Fruit fly (Drosophila melanogaster) whole organism, embryonic: Measurements from ENCODE around the gene CG31029.

Experiments
- Atf6 ChIP-seq: fragments of 200-800 bp; sonication (Bioruptor generic); IDR thresholded peaks from 2 replicates; pipeline ENCODE4 v1.3.6; 2022; ENCODE audit warnings: missing biosample characterization, missing genetic modification characterization
- CG10209 ChIP-seq: fragments of 200-800 bp; sonication (Bioruptor generic); optimal IDR thresholded peaks from 3 replicates; lab custom pipeline; 2017; ENCODE audit warnings: missing biosample characterization, mild to moderate bottlenecking, missing genetic modification characterization, missing genetic modification reagents
- CG11085 ChIP-seq: fragments of 200-800 bp; sonication (Bioruptor generic); IDR thresholded peaks from 2 replicates; pipeline ENCODE4 v1.3.6; 2022; ENCODE audit warnings: missing biosample characterization, missing genetic modification characterization
- CG11398 ChIP-seq: fragments of 200-800 bp; sonication (Bioruptor generic); optimal IDR thresholded peaks from 2 replicates; lab custom pipeline; 2016; ENCODE audit warnings: missing biosample characterization, missing genetic modification characterization
- CG12104 ChIP-seq: fragments of 200-800 bp; sonication (Bioruptor generic); optimal IDR thresholded peaks from 3 replicates; lab custom pipeline; 2016; ENCODE audit warnings: missing biosample characterization, missing genetic modification characterization
- CG12299 ChIP-seq: fragments of 200-800 bp; sonication (Bioruptor generic); optimal IDR thresholded peaks from 2 replicates; lab custom pipeline; 2018; ENCODE audit warnings: missing biosample characterization, mild to moderate bottlenecking, missing genetic modification characterization
- CG13296 ChIP-seq: fragments of 200-800 bp; sonication (Bioruptor generic); optimal IDR thresholded peaks from 3 replicates; lab custom pipeline; 2018; ENCODE audit warnings: missing biosample characterization, mild to moderate bottlenecking, missing genetic modification characterization
- CG15011 ChIP-seq: fragments of 200-800 bp; sonication (Bioruptor generic); optimal IDR thresholded peaks from 3 replicates; lab custom pipeline; 2018; ENCODE audit warnings: missing biosample characterization, mild to moderate bottlenecking, missing genetic modification characterization
- CG15514 ChIP-seq: fragments of 200-800 bp; sonication (Bioruptor generic); optimal IDR thresholded peaks from 3 replicates; lab custom pipeline; 2017; ENCODE audit warnings: missing biosample characterization, missing genetic modification characterization, mild to moderate bottlenecking, moderate library complexity, missing genetic modification reagents
- CG15601 ChIP-seq: fragments of 200-800 bp; sonication (Bioruptor generic); optimal IDR thresholded peaks from 3 replicates; lab custom pipeline; 2019; ENCODE audit warnings: missing biosample characterization, mild to moderate bottlenecking, missing genetic modification characterization, moderate library complexity
- CG17186 ChIP-seq: fragments of 200-800 bp; sonication (Bioruptor generic); optimal IDR thresholded peaks from 3 replicates; lab custom pipeline; 2017; ENCODE audit warnings: missing biosample characterization, missing genetic modification reagents, missing genetic modification characterization
- CG17612 ChIP-seq: fragments of 200-800 bp; sonication (Bioruptor generic); IDR thresholded peaks from 2 replicates; pipeline ENCODE4 v1.3.6; 2022; ENCODE audit warnings: missing biosample characterization, missing genetic modification characterization
- CG18011 ChIP-seq: fragments of 200-800 bp; sonication (Bioruptor generic); optimal IDR thresholded peaks from 2 replicates; lab custom pipeline; 2017; ENCODE audit warnings: missing biosample characterization, missing genetic modification characterization, mild to moderate bottlenecking, moderate library complexity, missing genotype
- CG2712 ChIP-seq: fragments of 200-800 bp; optimal IDR thresholded peaks from 3 replicates; lab custom pipeline; 2019; ENCODE audit warnings: missing biosample characterization, mild to moderate bottlenecking, missing genetic modification characterization, moderate library complexity
- CG2875 ChIP-seq: fragments of 200-800 bp; sonication (Bioruptor generic); optimal IDR thresholded peaks from 2 replicates; lab custom pipeline; 2017; ENCODE audit warnings: missing biosample characterization, mild to moderate bottlenecking, missing genetic modification characterization, missing genetic modification reagents
- CG33557 ChIP-seq: fragments of 200-800 bp; sonication (Bioruptor generic); optimal IDR thresholded peaks from 2 replicates; lab custom pipeline; 2019; ENCODE audit warnings: missing biosample characterization, mild to moderate bottlenecking, missing genetic modification characterization, moderate library complexity
- CG43689 ChIP-seq: fragments of 200-800 bp; sonication (Bioruptor generic); IDR thresholded peaks from 2 replicates; pipeline ENCODE4 v1.3.6; 2022; ENCODE audit warnings: missing biosample characterization, missing genetic modification characterization
- CG9437 ChIP-seq: fragments of 200-800 bp; sonication (Bioruptor generic); optimal IDR thresholded peaks from 2 replicates; lab custom pipeline; 2018; ENCODE audit warnings: missing biosample characterization, mild to moderate bottlenecking, missing genetic modification characterization
- CoRest ChIP-seq: fragments of 200-800 bp; sonication (Bioruptor generic); optimal IDR thresholded peaks from 3 replicates; lab custom pipeline; 2018; ENCODE audit warnings: missing biosample characterization, mild to moderate bottlenecking, missing genetic modification characterization, moderate library complexity
- D ChIP-seq, 2 experiments: fragments of 200-800 bp in 1 of 2; fragments of >200 bp in 1 of 2; sonication (Bioruptor generic) in 1 of 2; optimal IDR thresholded peaks; 2 replicates in 1 of 2; 3 replicates in 1 of 2; lab custom pipeline; 2017; ENCODE audit warnings: mild to moderate bottlenecking in 1 of 2, missing biosample characterization in 1 of 2, missing genetic modification characterization in 1 of 2, missing genetic modification reagents in 1 of 2
- GATAe ChIP-seq: fragments of 200-800 bp; sonication (Bioruptor generic); conservative IDR thresholded peaks from 2 replicates; pipeline ENCODE4 v1.3.6; 2022; ENCODE audit warnings: missing biosample characterization, missing genetic modification characterization
- Hey ChIP-seq: fragments of 200-800 bp; sonication (Bioruptor generic); optimal IDR thresholded peaks from 3 replicates; lab custom pipeline; 2018; ENCODE audit warnings: missing biosample characterization, mild to moderate bottlenecking, missing genetic modification characterization
- Hr3 ChIP-seq: fragments of 200-800 bp; sonication (Bioruptor generic); optimal IDR thresholded peaks from 3 replicates; lab custom pipeline; 2016; ENCODE audit warnings: missing biosample characterization, missing genetic modification characterization
- Hsf ChIP-seq: fragments of 200-800 bp; sonication (Bioruptor generic); optimal IDR thresholded peaks from 3 replicates; lab custom pipeline; 2016; ENCODE audit warnings: missing biosample characterization, missing genetic modification characterization
- Lim3 ChIP-seq: fragments of 200-800 bp; sonication (Bioruptor generic); IDR thresholded peaks from 2 replicates; pipeline ENCODE4 v1.3.6; 2022; ENCODE audit warnings: missing biosample characterization, missing genetic modification characterization
- MBD-R2 ChIP-seq: fragments of 200-800 bp; sonication (Bioruptor generic); IDR thresholded peaks from 2 replicates; pipeline ENCODE4 v1.3.6; 2022; ENCODE audit warnings: missing biosample characterization, missing genetic modification characterization
- MESR4 ChIP-seq: fragments of 200-800 bp; sonication (Bioruptor generic); optimal IDR thresholded peaks from 2 replicates; lab custom pipeline; 2018; ENCODE audit warnings: missing biosample characterization, mild to moderate bottlenecking, missing genetic modification characterization, moderate library complexity
- Mes4 ChIP-seq: fragments of 200-800 bp; sonication (Bioruptor generic); optimal IDR thresholded peaks from 2 replicates; lab custom pipeline; 2016; ENCODE audit warnings: missing biosample characterization, missing genetic modification characterization
- Trl ChIP-seq, 3 experiments: fragments of >200 bp in 2 of 3; fragments of 200-800 bp in 1 of 3; sonication (Bioruptor generic) in 1 of 3; optimal IDR thresholded peaks; 2 replicates in 1 of 3; 3 replicates in 2 of 3; lab custom pipeline; 2016 to 2017; ENCODE audit warnings: missing biosample characterization in 1 of 3, missing genetic modification characterization in 1 of 3
- Xbp1 ChIP-seq: fragments of 200-800 bp; sonication (Bioruptor generic); optimal IDR thresholded peaks from 3 replicates; lab custom pipeline; 2016; ENCODE audit warnings: missing biosample characterization, mild to moderate bottlenecking, missing genetic modification characterization
- YL-1 ChIP-seq: fragments of 200-800 bp; sonication (Bioruptor generic); optimal IDR thresholded peaks from 3 replicates; lab custom pipeline; 2017; ENCODE audit warnings: missing biosample characterization, mild to moderate bottlenecking, missing genetic modification characterization
- abd-A ChIP-seq: fragments of 200-800 bp; sonication (Bioruptor generic); optimal IDR thresholded peaks from 3 replicates; lab custom pipeline; 2019; ENCODE audit warnings: missing biosample characterization, mild to moderate bottlenecking, missing genetic modification characterization, moderate library complexity
- bcd ChIP-seq: fragments of 200-800 bp; sonication (Bioruptor generic); optimal IDR thresholded peaks from 2 replicates; lab custom pipeline; 2017; ENCODE audit warnings: missing biosample characterization, mild to moderate bottlenecking, missing genetic modification characterization
- chif ChIP-seq, 2 experiments: fragments of 200-800 bp; sonication (Bioruptor generic); optimal IDR thresholded peaks; 3 replicates each; lab custom pipeline; 2016; ENCODE audit warnings: missing biosample characterization in 2 of 2, missing genetic modification characterization in 2 of 2
- ci ChIP-seq: fragments of 200-800 bp; sonication (Bioruptor generic); IDR thresholded peaks from 3 replicates; pipeline ENCODE4 v1.3.6; 2022; ENCODE audit warnings: missing biosample characterization, missing genetic modification characterization
- cwo ChIP-seq: fragments of 200-800 bp; sonication (Bioruptor generic); optimal IDR thresholded peaks from 3 replicates; lab custom pipeline; 2017; ENCODE audit warnings: missing biosample characterization, missing genetic modification characterization, mild to moderate bottlenecking, moderate library complexity, missing genetic modification reagents
- da ChIP-seq: fragments of 200-800 bp; sonication (Bioruptor generic); optimal IDR thresholded peaks from 2 replicates; lab custom pipeline; 2016; ENCODE audit warnings: missing biosample characterization, missing genetic modification characterization
- dm ChIP-seq: fragments of 200-800 bp; sonication (Bioruptor generic); optimal IDR thresholded peaks from 3 replicates; lab custom pipeline; 2016; ENCODE audit warnings: missing biosample characterization, missing genetic modification characterization
- ftz-f1 ChIP-seq: fragments of 200-800 bp; sonication (Bioruptor generic); optimal IDR thresholded peaks from 2 replicates; lab custom pipeline; 2016; ENCODE audit warnings: missing biosample characterization, missing genetic modification characterization
- gcm2 ChIP-seq: fragments of 200-800 bp; sonication (Bioruptor generic); optimal IDR thresholded peaks from 2 replicates; lab custom pipeline; 2016; ENCODE audit warnings: missing biosample characterization, missing genetic modification characterization
- gro ChIP-seq: fragments of 200-800 bp; sonication (Bioruptor generic); optimal IDR thresholded peaks from 2 replicates; lab custom pipeline; 2016; ENCODE audit warnings: missing biosample characterization, missing genetic modification characterization
- lbe ChIP-seq: fragments of 200-800 bp; sonication (Bioruptor generic); optimal IDR thresholded peaks from 2 replicates; lab custom pipeline; 2016; ENCODE audit warnings: missing biosample characterization, mild to moderate bottlenecking, missing genetic modification characterization
- org-1 ChIP-seq: fragments of 200-800 bp; sonication (Bioruptor generic); optimal IDR thresholded peaks from 2 replicates; lab custom pipeline; 2017; ENCODE audit warnings: missing biosample characterization, missing genetic modification characterization
- pb ChIP-seq: fragments of 200-800 bp; sonication (Bioruptor generic); optimal IDR thresholded peaks from 3 replicates; lab custom pipeline; 2016; ENCODE audit warnings: missing biosample characterization, missing genetic modification characterization
- prd ChIP-seq, 3 experiments: fragments of >200 bp in 2 of 3; fragments of 200-800 bp in 1 of 3; sonication (Bioruptor generic) in 1 of 3; optimal IDR thresholded peaks in 2 of 3; IDR thresholded peaks in 1 of 3; 2 replicates in 2 of 3; 3 replicates in 1 of 3; pipeline versions ENCODE4 v1.3.6 to Lab custom; 2017 to 2022; ENCODE audit warnings: missing biosample characterization in 1 of 3, missing genetic modification characterization in 1 of 3
- sens-2 ChIP-seq: fragments of 200-800 bp; sonication (Bioruptor generic); IDR thresholded peaks from 2 replicates; pipeline ENCODE4 v1.3.6; 2022; ENCODE audit warnings: missing biosample characterization, missing genetic modification characterization
- tll ChIP-seq, 2 experiments: fragments of 200-800 bp in 1 of 2; fragments of >200 bp in 1 of 2; sonication (Bioruptor generic) in 1 of 2; optimal IDR thresholded peaks; 2 replicates each; lab custom pipeline; 2017 to 2019; ENCODE audit warnings: missing biosample characterization in 2 of 2, missing genetic modification characterization in 2 of 2, mild to moderate bottlenecking in 1 of 2, moderate library complexity in 1 of 2

Gene CG31029

dm6 chr3R:30134063-30135047 lies 2.2 kb upstream of the CG31029 start, which contains the start of gene Tpi (continued):
- TF ChIP-seq Atf6 (GFP tag; lab: Robert Waterston, UW) (peak; percentile 57), D (optimal IDR thresholded peaks at IDR 0.05; lab: Kevin White, UChicago) (no peak), D (GFP tag; optimal IDR thresholded peaks at IDR 0.05; lab: Kevin White, UChicago) (no peak), Hey (tag; lab: Kevin White, UChicago) (no peak), YL-1 (GFP tag; lab: Kevin White, UChicago) (peak; percentile 50), gro (no peak), ci (peak; percentile 72; the same call in 2 of the 3 replicates), pb (no peak), CG33557 (GFP tag; lab: Kevin White, UChicago) (no peak), sens-2 (GFP tag; lab: Robert Waterston, UW) (no peak), GATAe (no peak), CG9437 (GFP tag; lab: Kevin White, UChicago) (peak; percentile 5), prd (optimal IDR thresholded peaks at IDR 0.05; lab: Kevin White, UChicago) (no peak), prd (GFP tag; IDR thresholded peaks at IDR 0.05; lab: Robert Waterston, UW) (no peak), MESR4 (GFP tag; lab: Kevin White, UChicago) (peak; percentile 43), org-1 (peak; percentile 2), CG17612 (GFP tag; lab: Robert Waterston, UW) (no peak), da (no peak), CG18011 (GFP tag; lab: Kevin White, UChicago) (peak; percentile 19), CG12299 (tag; lab: Kevin White, UChicago) (no peak), gcm2 (GFP tag; lab: Kevin White, UChicago) (no peak), CG15601 (tag; lab: Kevin White, UChicago) (no peak), Hr3 (no peak), chif (GFP tag; optimal IDR thresholded peaks at IDR 0.05; lab: Kevin White, UChicago) (no peak), CG12104 (no peak), CG10209 (peak; percentile 29), ftz-f1 (GFP tag; lab: Kevin White, UChicago) (peak; percentile 84), CG2712 (no peak), bcd (no peak), CG11085 (GFP tag; lab: Robert Waterston, UW) (no peak), cwo (GFP tag; lab: Kevin White, UChicago) (no peak), CG15011 (GFP tag; lab: Kevin White, UChicago) (no peak), lbe (GFP tag; lab: Kevin White, UChicago) (no peak), abd-A (no peak), CG43689 (GFP tag; lab: Robert Waterston, UW) (no peak), CG2875 (GFP tag; lab: Kevin White, UChicago) (no peak), Mes4 (GFP tag; lab: Kevin White, UChicago) (no peak), Hsf (GFP tag; lab: Kevin White, UChicago) (peak; percentile 41), MBD-R2 (peak; percentile 31; the same call in 1 of the 2 replicates), CG15514 (GFP tag; lab: Kevin White, UChicago) (peak; percentile 76), Trl (optimal IDR thresholded peaks at IDR 0.05; lab: Kevin White, UChicago) (no peak), Trl (GFP tag; optimal IDR thresholded peaks at IDR 0.05; lab: Kevin White, UChicago) (no peak), CoRest (tag; lab: Kevin White, UChicago) (peak; percentile 13), CG17186 (GFP tag; lab: Kevin White, UChicago) (no peak), dm (GFP tag; lab: Kevin White, UChicago) (no peak), CG13296 (GFP tag; lab: Kevin White, UChicago) (no peak), Xbp1 (peak; percentile 52), tll (GFP tag; optimal IDR thresholded peaks at IDR 0.05; lab: Kevin White, UChicago) (no peak), CG11398 (GFP tag; lab: Kevin White, UChicago) (no peak), Lim3 (no peak)
